Fruit fly (Drosophila melanogaster): ENCODE measurements around the gene CG42238.

The CG42238 gene

dm6 chr2L:20987438-20987837, 64.5 kb downstream of the CG42238 start (continued):
- TF ChIP-seq CG17802 (tag; optimal IDR thresholded peaks at IDR 0.05) (peak; percentile 50), Xbp1 (GFP tag; optimal IDR thresholded peaks at IDR 0.05) (peak; percentile 87), CG17612 (GFP tag; IDR thresholded peaks at IDR 0.05) (peak; percentile 61; the same call in 1 of the 2 replicates), Oli (tag; optimal IDR thresholded peaks at IDR 0.05) (peak; percentile 82), chm (GFP tag; IDR thresholded peaks at IDR 0.05) (peak; percentile 79), CkIIα-i1 (GFP tag; IDR thresholded peaks at IDR 0.05) (0 out of 2 replicates have a peak, but pooled peaks have one; percentile 27), al (GFP tag; IDR thresholded peaks at IDR 0.05) (peak; percentile 63), dan (GFP tag; IDR thresholded peaks at IDR 0.05) (no peak), HmgD (GFP tag; optimal IDR thresholded peaks at IDR 0.05) (peak; percentile 53), Ada2b (GFP tag; IDR thresholded peaks at IDR 0.05) (peak; percentile 77), CG8765 (GFP tag; IDR thresholded peaks at IDR 0.05) (peak; percentile 42; the same call in 1 of the 2 replicates), CG1792 (GFP tag; optimal IDR thresholded peaks at IDR 0.05) (peak; percentile 70), CG8924 (tag; optimal IDR thresholded peaks at IDR 0.05) (peak; percentile 71), Dp (GFP tag; optimal IDR thresholded peaks at IDR 0.05) (no peak), CG15269 (tag; optimal IDR thresholded peaks at IDR 0.05) (peak; percentile 81), CG5245 (GFP tag; optimal IDR thresholded peaks at IDR 0.05) (peak; percentile 85), nerfin-1 (tag; optimal IDR thresholded peaks at IDR 0.05) (peak; percentile 59), croc (GFP tag; conservative IDR thresholded peaks at IDR 0.05) (peak; percentile 65; the same call in 2 of the 3 replicates), cad (GFP tag; optimal IDR thresholded peaks at IDR 0.05) (no peak), lmd (GFP tag; IDR thresholded peaks at IDR 0.05) (peak; percentile 87), CG8478 (optimal IDR thresholded peaks at IDR 0.05) (no peak), Hr3 (GFP tag; optimal IDR thresholded peaks at IDR 0.05) (peak; percentile 77), Ssrp (tag; optimal IDR thresholded peaks at IDR 0.05) (peak; percentile 78), nom (GFP tag; optimal IDR thresholded peaks at IDR 0.05) (peak; percentile 73), HLH4C (GFP tag; IDR thresholded peaks at IDR 0.05; ENCODE audit: partially characterized antibody) (no peak), Myb (GFP tag; optimal IDR thresholded peaks at IDR 0.05) (peak; percentile 57), CG15601 (tag; optimal IDR thresholded peaks at IDR 0.05) (peak; percentile 65), seq (GFP tag; IDR thresholded peaks at IDR 0.05) (peak; percentile 66), fd102C (GFP tag; optimal IDR thresholded peaks at IDR 0.05) (no peak), D19A (tag; optimal IDR thresholded peaks at IDR 0.05) (peak; percentile 57), CG16813 (GFP tag; IDR thresholded peaks at IDR 0.05; ENCODE audit: partially characterized antibody) (no peak), Bdp1 (GFP tag; optimal IDR thresholded peaks at IDR 0.05) (peak; percentile 53), amos (GFP tag; IDR thresholded peaks at IDR 0.05; ENCODE audit: partially characterized antibody) (no peak), gce (GFP tag; IDR thresholded peaks at IDR 0.05) (0 out of 3 replicates have a peak, but pooled peaks have one; percentile 16), CG7556 (GFP tag; optimal IDR thresholded peaks at IDR 0.05) (peak; percentile 83), salm (tag; optimal IDR thresholded peaks at IDR 0.05) (peak; percentile 61), CG9797 (GFP tag; optimal IDR thresholded peaks at IDR 0.05) (no peak), CG4424 (GFP tag; optimal IDR thresholded peaks at IDR 0.05) (peak; percentile 81), Chrac-16 (GFP tag; optimal IDR thresholded peaks at IDR 0.05) (peak; percentile 76), emc (GFP tag; optimal IDR thresholded peaks at IDR 0.05) (peak; percentile 55), CG7745 (tag; optimal IDR thresholded peaks at IDR 0.05) (no peak), cg (GFP tag; optimal IDR thresholded peaks at IDR 0.05) (no peak), NC2β (GFP tag; optimal IDR thresholded peaks at IDR 0.05) (peak; percentile 73), CG10267 (tag; optimal IDR thresholded peaks at IDR 0.05) (peak; percentile 62), Dbx (GFP tag; IDR thresholded peaks at IDR 0.05) (peak; percentile 85), Fer3 (tag; optimal IDR thresholded peaks at IDR 0.05) (peak; percentile 76), dmrt99B (tag; optimal IDR thresholded peaks at IDR 0.05) (peak; percentile 89), dpn (GFP tag; optimal IDR thresholded peaks at IDR 0.05) (peak; percentile 85 to 88), MESR4 (GFP tag; optimal IDR thresholded peaks at IDR 0.05) (peak; percentile 7), fd96Cb (tag; optimal IDR thresholded peaks at IDR 0.05) (peak; percentile 82), mirr (GFP tag; optimal IDR thresholded peaks at IDR 0.05) (no peak)
